Fruit fly (Drosophila melanogaster): Measurements from ENCODE around the gene Ada2b.

Gene Ada2b

DNA sequence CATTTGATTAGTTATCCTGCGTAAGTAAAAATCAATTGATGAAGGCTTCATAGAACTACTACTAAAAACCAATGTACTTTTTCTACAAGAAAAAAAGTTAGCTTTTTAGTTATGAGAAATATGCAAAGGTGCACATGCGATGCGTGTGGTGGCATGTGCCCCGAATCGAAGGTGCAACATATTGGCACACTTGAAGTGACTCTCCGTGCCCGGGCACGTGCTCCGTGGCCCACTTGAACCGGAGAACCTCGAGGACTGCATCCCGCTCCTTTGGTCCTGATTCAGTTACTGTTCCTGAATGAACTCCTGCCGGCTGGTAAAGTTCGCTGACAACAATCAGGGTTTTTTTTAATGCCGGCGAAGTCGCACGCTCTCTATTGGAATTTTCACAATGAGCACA lies 34.3 kb downstream of the Ada2b start:
- TF ChIP-seq CrebA (GFP tag; optimal IDR thresholded peaks at IDR 0.05; ENCODE audit: borderline replicate concordance) = no peak
- TF ChIP-seq Jra (GFP tag; optimal IDR thresholded peaks at IDR 0.05) = no peak
- TF ChIP-seq Mio (GFP tag; optimal IDR thresholded peaks at IDR 0.05) = no peak
- TF ChIP-seq jim (GFP tag; optimal IDR thresholded peaks at IDR 0.05) = no peak
- no peak for TF ChIP-seq Vsx2 (GFP tag; optimal IDR thresholded peaks at IDR 0.05; ENCODE audit: partially characterized antibody)
- no peak for TF ChIP-seq fru (GFP tag; optimal IDR thresholded peaks at IDR 0.05)
- TF ChIP-seq sage (GFP tag; optimal IDR thresholded peaks at IDR 0.05) = no peak

dm6 chr3R:8205292-8205893 lies 34.9 kb downstream of the Ada2b start:
- TF ChIP-seq CrebA (GFP tag; optimal IDR thresholded peaks at IDR 0.05; ENCODE audit: borderline replicate concordance) (no peak), ey (GFP tag; optimal IDR thresholded peaks at IDR 0.05) (no peak), GATAd (GFP tag; optimal IDR thresholded peaks at IDR 0.05) (no peak), jim (GFP tag; optimal IDR thresholded peaks at IDR 0.05) (no peak), dsf (GFP tag; optimal IDR thresholded peaks at IDR 0.05; ENCODE audit: borderline replicate concordance) (no peak), CG32264 (GFP tag; optimal IDR thresholded peaks at IDR 0.05) (no peak), Hr78 (GFP tag; optimal IDR thresholded peaks at IDR 0.05) (no peak), Dif (GFP tag; optimal IDR thresholded peaks at IDR 0.05; ENCODE audit: partially characterized antibody) (no peak), Jra (GFP tag; optimal IDR thresholded peaks at IDR 0.05) (no peak), usp (GFP tag; optimal IDR thresholded peaks at IDR 0.05) (no peak), sage (GFP tag; optimal IDR thresholded peaks at IDR 0.05) (no peak), Hr83 (GFP tag; optimal IDR thresholded peaks at IDR 0.05; ENCODE audit: poor library complexity, severe bottlenecking) (no peak), fru (GFP tag; optimal IDR thresholded peaks at IDR 0.05) (no peak), Hnf4 (GFP tag; optimal IDR thresholded peaks at IDR 0.05) (no peak), CG9705 (GFP tag; optimal IDR thresholded peaks at IDR 0.05) (no peak)

dm6 chr3R:8204730-8205129 lies 35.6 kb downstream of the Ada2b start, which contains the start of gene CheA84a:
TSS of gene CheA84a (minus strand) at chr3R:8204830.
- no peak for TF ChIP-seq foxo (GFP tag; optimal IDR thresholded peaks at IDR 0.05)
- no peak for TF ChIP-seq Sp1 (GFP tag; optimal IDR thresholded peaks at IDR 0.05)
- no peak for TF ChIP-seq Hr83 (GFP tag; optimal IDR thresholded peaks at IDR 0.05; ENCODE audit: poor library complexity, severe bottlenecking)
- TF ChIP-seq sv (GFP tag; optimal IDR thresholded peaks at IDR 0.05) = no peak
- TF ChIP-seq dmrt93B (GFP tag; optimal IDR thresholded peaks at IDR 0.05) = no peak
- no peak for TF ChIP-seq Dif (GFP tag; optimal IDR thresholded peaks at IDR 0.05; ENCODE audit: partially characterized antibody)
- no peak for TF ChIP-seq N (GFP tag; optimal IDR thresholded peaks at IDR 0.05)
- no peak for TF ChIP-seq GATAd (GFP tag; optimal IDR thresholded peaks at IDR 0.05)
- TF ChIP-seq CG32264 (GFP tag; optimal IDR thresholded peaks at IDR 0.05) = no peak
- no peak for TF ChIP-seq rgr (GFP tag; optimal IDR thresholded peaks at IDR 0.05)
- TF ChIP-seq dsf (GFP tag; optimal IDR thresholded peaks at IDR 0.05; ENCODE audit: borderline replicate concordance) = no peak
- TF ChIP-seq OdsH (GFP tag; optimal IDR thresholded peaks at IDR 0.05) = no peak
- TF ChIP-seq lola (GFP tag; optimal IDR thresholded peaks at IDR 0.05) = no peak
- no peak for TF ChIP-seq Jra (GFP tag; optimal IDR thresholded peaks at IDR 0.05)

DNA sequence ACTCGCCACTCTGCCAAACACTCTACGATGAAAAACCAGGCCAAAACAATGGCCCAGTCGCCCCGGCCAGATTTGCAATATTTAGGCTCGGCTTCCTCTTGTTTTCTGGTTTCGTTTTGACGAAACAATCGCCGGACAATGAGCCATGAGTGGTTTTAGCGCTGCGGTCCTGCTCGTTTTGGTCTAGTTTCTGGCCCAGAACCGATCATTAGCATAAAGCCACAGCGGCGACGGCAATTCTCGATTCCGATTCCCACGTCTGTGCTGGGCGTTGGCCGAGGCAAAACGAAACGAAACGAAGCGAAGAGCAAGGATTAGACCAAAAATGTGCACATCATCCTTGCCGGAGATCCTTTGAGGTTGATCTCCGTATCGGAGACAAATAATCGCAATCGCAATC lies 36.9 kb downstream of the Ada2b start:
- TF ChIP-seq usp (GFP tag; optimal IDR thresholded peaks at IDR 0.05) (no peak), Dfd (GFP tag; optimal IDR thresholded peaks at IDR 0.05) (no peak), CrebA (GFP tag; optimal IDR thresholded peaks at IDR 0.05; ENCODE audit: borderline replicate concordance) (no peak)

dm6 chr3R:8198320-8198719 lies 42.0 kb downstream of the Ada2b start:
- no peak for TF ChIP-seq psq (GFP tag; optimal IDR thresholded peaks at IDR 0.05)
- TF ChIP-seq rgr (GFP tag; optimal IDR thresholded peaks at IDR 0.05) = no peak
- no peak for TF ChIP-seq CG9705 (GFP tag; optimal IDR thresholded peaks at IDR 0.05)
- TF ChIP-seq Hr78 (GFP tag; optimal IDR thresholded peaks at IDR 0.05) = no peak
- no peak for TF ChIP-seq dmrt93B (GFP tag; optimal IDR thresholded peaks at IDR 0.05)
- TF ChIP-seq lola (GFP tag; optimal IDR thresholded peaks at IDR 0.05) = no peak
- TF ChIP-seq brk (GFP tag; optimal IDR thresholded peaks at IDR 0.05) = no peak
- no peak for TF ChIP-seq usp (GFP tag; optimal IDR thresholded peaks at IDR 0.05)
- no peak for TF ChIP-seq dl (GFP tag; optimal IDR thresholded peaks at IDR 0.05; ENCODE audit: insufficient read depth in 1 of 2, partially characterized antibody in 2 of 2)
- TF ChIP-seq sage (GFP tag; optimal IDR thresholded peaks at IDR 0.05) = no peak
- TF ChIP-seq Rel (GFP tag; optimal IDR thresholded peaks at IDR 0.05) = no peak
- TF ChIP-seq Rel (tag; optimal IDR thresholded peaks at IDR 0.05) = no peak
